Fruit fly (Drosophila melanogaster): ENCODE results near the gene CG4686.

CG4686 gene

dm6 chr3R:19860996-19861719, 3.1 kb upstream of the CG4686 start, which contains the start of the genes Ire1 and Mrm2 (continued):
- TF ChIP-seq lov (optimal IDR thresholded peaks at IDR 0.05) (no peak), lov (GFP tag; IDR thresholded peaks at IDR 0.05) (peak; percentile 74; the same call in 1 of the 3 replicates), chif (GFP tag; optimal IDR thresholded peaks at IDR 0.05) (peak; percentile 86 to 90), CG13123 (GFP tag; optimal IDR thresholded peaks at IDR 0.05) (peak; percentile 54), Dll (GFP tag; IDR thresholded peaks at IDR 0.05; ENCODE audit: partially characterized antibody) (peak; percentile 80; the same call in 3 of the 4 replicates), C15 (GFP tag; IDR thresholded peaks at IDR 0.05) (no peak), inv (GFP tag; IDR thresholded peaks at IDR 0.05; ENCODE audit: partially characterized antibody) (peak; percentile 74), ab (GFP tag; optimal IDR thresholded peaks at IDR 0.05) (peak; percentile 87), dati (GFP tag; IDR thresholded peaks at IDR 0.05) (no peak), CG5180 (GFP tag; optimal IDR thresholded peaks at IDR 0.05) (no peak), CG18619 (GFP tag; optimal IDR thresholded peaks at IDR 0.05) (peak; percentile 64), exex (tag; optimal IDR thresholded peaks at IDR 0.05) (peak; percentile 46), CG13894 (tag; optimal IDR thresholded peaks at IDR 0.05) (peak; percentile 69), CG5245 (GFP tag; optimal IDR thresholded peaks at IDR 0.05) (peak; percentile 60), CG16779 (GFP tag; IDR thresholded peaks at IDR 0.05) (peak; percentile 77; the same call in 1 of the 2 replicates), kni (GFP tag; optimal IDR thresholded peaks at IDR 0.05) (peak; percentile 67), chinmo (GFP tag; IDR thresholded peaks at IDR 0.05; ENCODE audit: partially characterized antibody) (peak; percentile 80; the same call in 1 of the 4 replicates), CG11247 (GFP tag; IDR thresholded peaks at IDR 0.05) (peak; percentile 77), CG2129 (GFP tag; IDR thresholded peaks at IDR 0.05; ENCODE audit: partially characterized antibody) (peak; percentile 24; the same call in 1 of the 2 replicates), Atf-2 (GFP tag; optimal IDR thresholded peaks at IDR 0.05) (peak; percentile 84), H15 (GFP tag; IDR thresholded peaks at IDR 0.05) (peak; percentile 21; the same call in 1 of the 3 replicates), Sry-δ (GFP tag; optimal IDR thresholded peaks at IDR 0.05) (peak; percentile 91), CG31441 (GFP tag; IDR thresholded peaks at IDR 0.05) (peak; percentile 69), CG17912 (GFP tag; optimal IDR thresholded peaks at IDR 0.05) (peak; percentile 24), CG12236 (GFP tag; optimal IDR thresholded peaks at IDR 0.05) (peak; percentile 71), tio (GFP tag; optimal IDR thresholded peaks at IDR 0.05) (peak; percentile 49), HmgD (GFP tag; optimal IDR thresholded peaks at IDR 0.05) (peak; percentile 95), sug (tag; optimal IDR thresholded peaks at IDR 0.05) (peak; percentile 71), cato (GFP tag; optimal IDR thresholded peaks at IDR 0.05; ENCODE audit: borderline replicate concordance) (peak; percentile 49), Atf3 (GFP tag; optimal IDR thresholded peaks at IDR 0.05) (peak; percentile 83), YL-1 (GFP tag; optimal IDR thresholded peaks at IDR 0.05) (peak; percentile 76), CG7556 (GFP tag; optimal IDR thresholded peaks at IDR 0.05) (peak; percentile 46), Adf1 (GFP tag; IDR thresholded peaks at IDR 0.05) (peak; percentile 38; the same call in 1 of the 2 replicates), crc (GFP tag; optimal IDR thresholded peaks at IDR 0.05) (peak; percentile 67), Xbp1 (GFP tag; optimal IDR thresholded peaks at IDR 0.05) (peak; percentile 90), zfh2 (GFP tag; optimal IDR thresholded peaks at IDR 0.05) (peak; percentile 89), CG8765 (GFP tag; IDR thresholded peaks at IDR 0.05) (peak; percentile 76), CG1603 (tag; optimal IDR thresholded peaks at IDR 0.05) (peak; percentile 94), CG18262 (tag; optimal IDR thresholded peaks at IDR 0.05) (peak; percentile 71), ase (GFP tag; IDR thresholded peaks at IDR 0.05) (peak; percentile 59; the same call in 1 of the 3 replicates), shn (GFP tag; optimal IDR thresholded peaks at IDR 0.05) (peak; percentile 95), CG6175 (GFP tag; IDR thresholded peaks at IDR 0.05) (no peak), Gug (GFP tag; IDR thresholded peaks at IDR 0.05) (peak; percentile 88), CG11695 (GFP tag; IDR thresholded peaks at IDR 0.05) (no peak), Dref (GFP tag; IDR thresholded peaks at IDR 0.05) (peak; percentile 73), ERR (GFP tag; optimal IDR thresholded peaks at IDR 0.05) (peak; percentile 73), h (optimal IDR thresholded peaks at IDR 0.05) (no peak), sisA (GFP tag; IDR thresholded peaks at IDR 0.05) (peak; percentile 85), Gsc (GFP tag; IDR thresholded peaks at IDR 0.05) (peak; percentile 58; the same call in 1 of the 2 replicates), Lpt (GFP tag; optimal IDR thresholded peaks at IDR 0.05) (no peak)

Measured in whole organism, embryonic.